Worm (Caenorhabditis elegans) whole organism, L4/young adult: ENCODE measurements around the gene lec-3.

ENCODE experiments used
- W03F9.2 ChIP-seq: fragments of 150-350 bp; optimal IDR thresholded peaks from 2 replicates; lab custom pipeline; 2014; ENCODE audit warnings: missing biosample characterization, missing genetic modification characterization
- dao-5 ChIP-seq: sonication (generic microtip); optimal IDR thresholded peaks from 2 replicates; lab custom pipeline; 2016; ENCODE audit warnings: missing genotype, missing genetic modification characterization, moderate library complexity, missing compliant biosample characterization
- him-1 ChIP-seq: sonication (generic microtip); optimal IDR thresholded peaks from 2 replicates; lab custom pipeline; 2016; ENCODE audit warnings: missing genotype, missing genetic modification reagents, missing genetic modification characterization, missing compliant biosample characterization

lec-3 gene

DNA sequence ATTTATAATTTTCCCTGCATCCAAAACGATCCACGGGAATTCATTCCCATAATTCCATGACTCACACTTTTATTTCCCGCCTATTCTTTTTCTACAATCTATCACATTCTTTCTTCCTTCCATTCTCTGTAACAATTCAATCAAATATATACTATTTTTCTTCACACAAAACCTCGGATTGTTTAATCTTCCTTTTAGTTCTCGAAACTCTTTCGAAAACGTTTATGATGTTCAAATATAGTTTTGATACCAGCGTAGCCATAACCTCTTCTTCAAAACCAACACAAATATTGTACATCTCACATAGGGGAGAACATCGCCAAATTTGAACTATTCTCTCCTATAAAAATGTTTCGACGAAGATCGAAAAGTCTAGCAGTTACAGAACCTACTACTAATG lies at the start of gene lec-3:
lec-3 (plus strand) TSS at position 301 of the 400 bp plus-strand sequence.
- TF ChIP-seq W03F9.2 (tag; lab: Kevin White, UChicago) (no peak), dao-5 (no peak), him-1 (tag; lab: Kevin White, UChicago) (no peak)

DNA sequence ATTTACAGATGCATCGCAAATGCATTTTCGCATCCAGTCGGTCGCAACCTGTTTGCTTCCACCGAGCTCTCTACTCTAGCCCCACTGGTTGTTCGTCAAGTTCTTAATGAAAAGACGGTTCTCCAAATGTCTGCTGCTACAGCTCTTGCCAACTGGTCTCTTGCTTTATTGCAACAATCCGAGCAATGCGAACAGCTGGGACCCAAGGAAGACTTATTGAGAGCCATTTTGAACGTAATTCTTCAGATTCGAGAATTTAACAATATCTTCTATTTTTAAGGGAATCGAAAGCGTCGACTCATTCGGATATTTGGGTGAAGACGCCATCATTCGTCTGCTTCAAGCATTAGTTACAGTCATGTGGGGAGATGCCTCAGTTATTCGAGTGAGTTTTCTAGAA lies 47.7 kb upstream of the lec-3 start:
- TF ChIP-seq dao-5, result no peak
- no peak for TF ChIP-seq him-1 (tag; lab: Kevin White, UChicago)
- TF ChIP-seq W03F9.2 (tag; lab: Kevin White, UChicago), result no peak

DNA sequence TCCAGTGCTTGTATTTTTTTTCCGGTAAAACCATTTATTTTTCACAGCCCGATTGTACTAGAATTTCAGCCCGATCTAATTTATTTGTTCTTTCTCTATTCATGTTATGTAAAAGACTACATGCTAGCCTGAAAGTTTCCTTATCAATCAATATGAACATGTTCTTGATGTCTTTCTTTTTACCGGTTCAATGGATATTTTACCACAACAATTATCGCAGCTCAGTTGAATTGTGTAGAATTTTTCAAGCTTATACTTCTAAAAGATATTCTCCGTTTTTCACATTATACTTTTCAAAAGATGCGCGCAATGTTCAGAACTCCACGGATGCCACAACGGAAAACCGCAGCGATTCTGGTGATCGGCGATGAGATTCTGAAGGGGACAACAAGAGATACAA lies 47.1 kb upstream of the lec-3 start, which contains the start of gene flad-1:
flad-1 (plus strand) TSS at position 301 of the 400 bp plus-strand sequence.
- TF ChIP-seq him-1 (tag; lab: Kevin White, UChicago), result no peak

DNA sequence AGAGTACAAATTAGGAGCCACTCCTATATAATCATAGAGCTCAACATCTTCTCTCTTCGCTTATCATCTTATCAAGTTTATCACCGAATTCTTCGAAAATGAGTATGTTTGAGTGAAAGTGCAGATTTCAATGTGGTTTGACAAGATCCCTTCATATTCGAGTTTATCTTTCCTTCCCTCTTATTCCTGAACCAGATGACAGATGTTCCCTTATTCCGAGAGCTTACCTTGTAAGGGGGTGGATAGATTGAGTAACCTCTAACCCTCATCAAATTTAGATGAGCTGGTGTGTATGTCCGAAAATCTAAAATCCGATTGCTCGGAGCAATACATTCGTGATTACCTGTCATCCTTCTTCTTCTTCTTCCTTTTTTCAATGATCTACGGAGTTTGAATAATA lies 42.2 kb upstream of the lec-3 start:
- no peak for TF ChIP-seq W03F9.2 (tag; lab: Kevin White, UChicago)
- no peak for TF ChIP-seq him-1 (tag; lab: Kevin White, UChicago)
- no peak for TF ChIP-seq dao-5

DNA sequence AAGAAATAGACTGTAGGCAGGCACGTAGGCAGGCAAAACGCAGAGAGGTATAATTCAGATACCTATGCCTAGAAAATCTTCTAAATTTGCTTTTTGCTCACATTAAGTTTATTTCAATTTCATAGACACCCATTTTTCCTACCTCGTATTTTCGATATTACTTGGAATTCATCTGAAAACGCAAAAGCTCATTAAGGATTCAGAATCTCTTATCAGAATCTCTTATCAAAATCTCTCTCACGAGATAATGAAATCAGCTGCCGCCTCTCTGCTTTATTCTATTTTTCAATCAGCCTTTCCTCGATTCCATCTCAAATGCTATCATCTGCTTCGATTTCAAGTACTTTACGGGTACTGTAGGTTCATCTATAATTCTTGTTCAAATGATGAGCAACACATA lies 39.1 kb upstream of the lec-3 start:
- no peak for TF ChIP-seq dao-5
- TF ChIP-seq W03F9.2 (tag; lab: Kevin White, UChicago), result no peak
- no peak for TF ChIP-seq him-1 (tag; lab: Kevin White, UChicago)

DNA sequence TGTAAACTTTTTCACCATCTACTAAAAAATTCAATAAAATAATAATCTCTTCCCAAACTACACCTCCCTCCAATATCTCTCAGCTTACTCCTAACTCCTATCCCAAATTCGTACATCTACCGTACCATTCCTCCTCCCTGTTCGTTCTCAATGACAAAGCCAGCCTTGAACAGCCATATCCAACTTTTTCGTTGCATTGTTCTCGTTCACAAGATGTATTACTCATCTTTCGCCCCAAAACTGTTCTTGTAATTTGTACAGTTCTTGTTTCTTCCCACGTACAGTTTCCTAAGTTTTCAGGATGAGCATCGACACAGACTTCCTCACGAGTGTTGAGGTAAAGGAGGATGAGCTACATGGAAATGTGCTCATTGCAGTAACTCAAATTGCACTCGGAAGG lies 36.0 kb upstream of the lec-3 start, which contains the start of gene egl-43:
egl-43 (plus strand) TSS at position 301 of the 400 bp plus-strand sequence.
- no peak for TF ChIP-seq W03F9.2 (tag; lab: Kevin White, UChicago)
- no peak for TF ChIP-seq dao-5
- TF ChIP-seq him-1 (tag; lab: Kevin White, UChicago), result no peak

DNA sequence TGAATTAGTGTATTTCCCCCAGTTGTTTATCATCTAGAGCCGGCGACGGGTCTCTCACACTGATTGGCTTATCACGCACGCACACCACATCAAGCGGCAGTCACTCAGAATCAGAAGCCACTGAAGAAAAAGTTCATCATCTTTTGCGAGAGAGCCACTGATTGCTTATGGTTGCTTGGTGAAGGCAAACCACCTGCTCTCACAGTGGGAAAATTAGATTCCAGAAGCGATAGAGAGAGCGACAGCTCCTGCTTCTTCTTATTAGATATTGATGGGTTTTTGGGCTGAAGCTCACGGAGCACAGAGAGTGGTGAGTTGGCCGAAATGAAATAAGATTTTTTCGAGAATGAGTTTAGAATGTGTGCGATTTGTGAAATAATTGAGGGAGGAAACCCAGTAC lies 34.8 kb upstream of the lec-3 start:
- TF ChIP-seq him-1 (tag; lab: Kevin White, UChicago), result no peak
- no peak for TF ChIP-seq W03F9.2 (tag; lab: Kevin White, UChicago)
- TF ChIP-seq dao-5, result no peak

DNA sequence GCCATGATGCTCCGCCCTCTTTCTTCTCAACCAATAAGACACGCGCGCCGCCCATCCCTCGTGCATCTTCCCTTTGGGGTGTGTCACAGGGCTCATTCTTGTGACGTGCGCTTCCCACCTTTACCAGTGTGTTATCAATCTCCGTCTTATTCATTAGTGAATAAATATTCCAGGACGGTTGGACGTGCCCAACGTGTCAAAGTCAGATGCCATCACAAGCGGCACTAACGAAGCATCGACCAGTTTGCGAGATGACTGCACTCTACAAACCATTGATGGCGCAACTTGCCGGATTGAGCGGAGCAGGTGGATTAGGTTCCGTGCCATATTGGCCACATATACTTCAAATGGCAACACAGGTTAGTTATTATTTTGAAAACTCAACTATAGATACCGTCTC lies 30.8 kb upstream of the lec-3 start:
- TF ChIP-seq W03F9.2 (tag; lab: Kevin White, UChicago) (no peak), him-1 (tag; lab: Kevin White, UChicago) (no peak), dao-5 (no peak)

DNA sequence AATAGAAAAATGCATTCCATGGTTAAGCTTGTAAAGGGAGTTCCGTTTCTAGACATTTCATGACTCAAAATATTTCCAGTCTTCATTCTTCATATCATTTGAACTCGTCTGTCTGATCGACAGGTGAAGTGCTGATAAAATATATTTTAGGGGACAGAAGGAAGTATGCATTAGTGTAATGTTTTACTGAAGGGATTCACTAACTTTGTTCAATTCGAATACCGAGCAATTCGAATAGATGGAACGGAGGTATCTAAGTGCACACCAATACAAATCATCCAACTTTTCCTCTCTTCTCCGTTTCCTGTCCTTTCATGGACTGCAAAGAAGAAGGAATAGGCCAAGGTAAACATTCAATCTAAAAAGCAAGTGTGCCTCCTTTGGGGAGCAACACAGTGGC lies 27.1 kb upstream of the lec-3 start:
- TF ChIP-seq W03F9.2 (tag; lab: Kevin White, UChicago), result no peak
- TF ChIP-seq him-1 (tag; lab: Kevin White, UChicago), result no peak
- no peak for TF ChIP-seq dao-5

DNA sequence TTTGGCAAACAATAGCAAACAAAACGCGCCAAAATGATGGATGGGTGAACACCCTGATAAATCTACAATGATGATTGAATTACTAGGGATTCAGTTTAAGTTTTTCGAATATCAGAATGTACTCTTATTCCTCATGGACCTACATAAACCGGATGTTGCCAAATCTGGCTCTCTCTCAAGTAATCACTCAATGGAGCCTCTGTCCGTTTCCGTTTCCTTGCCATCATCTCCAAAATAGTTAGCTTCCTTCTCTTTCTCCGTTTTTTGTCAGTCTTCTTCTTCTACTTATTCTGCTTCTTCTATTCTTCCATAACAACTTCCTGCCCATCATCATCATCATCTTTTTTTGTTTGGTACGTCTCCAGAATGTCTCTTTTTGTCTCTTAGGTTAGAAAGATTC lies 25.6 kb upstream of the lec-3 start:
- TF ChIP-seq dao-5 (no peak), him-1 (tag; lab: Kevin White, UChicago) (no peak), W03F9.2 (tag; lab: Kevin White, UChicago) (no peak)

DNA sequence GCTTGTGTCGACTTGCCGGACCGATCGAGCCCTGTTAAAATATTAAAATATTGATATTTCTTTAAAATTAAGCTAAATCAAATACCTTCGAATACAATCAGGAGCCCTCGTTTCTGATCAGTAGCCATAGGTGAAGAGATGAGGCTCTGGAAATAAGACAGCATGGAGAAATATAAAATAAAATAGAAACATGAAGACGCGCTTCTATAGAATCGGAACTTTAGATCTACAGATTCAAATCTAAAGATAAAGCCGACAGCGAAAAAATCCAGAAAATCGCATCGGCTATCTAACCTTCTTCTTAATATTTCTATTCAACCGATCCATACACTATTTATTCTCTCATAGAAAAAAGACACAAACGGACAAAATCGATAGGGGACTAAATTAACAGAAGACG lies 24.0 kb upstream of the lec-3 start, which contains the start of gene dtmk-1:
dtmk-1 (minus strand) TSS at position 146 of the 400 bp plus-strand sequence.
- TF ChIP-seq dao-5 (no peak), W03F9.2 (tag; lab: Kevin White, UChicago) (no peak), him-1 (tag; lab: Kevin White, UChicago) (no peak)

DNA sequence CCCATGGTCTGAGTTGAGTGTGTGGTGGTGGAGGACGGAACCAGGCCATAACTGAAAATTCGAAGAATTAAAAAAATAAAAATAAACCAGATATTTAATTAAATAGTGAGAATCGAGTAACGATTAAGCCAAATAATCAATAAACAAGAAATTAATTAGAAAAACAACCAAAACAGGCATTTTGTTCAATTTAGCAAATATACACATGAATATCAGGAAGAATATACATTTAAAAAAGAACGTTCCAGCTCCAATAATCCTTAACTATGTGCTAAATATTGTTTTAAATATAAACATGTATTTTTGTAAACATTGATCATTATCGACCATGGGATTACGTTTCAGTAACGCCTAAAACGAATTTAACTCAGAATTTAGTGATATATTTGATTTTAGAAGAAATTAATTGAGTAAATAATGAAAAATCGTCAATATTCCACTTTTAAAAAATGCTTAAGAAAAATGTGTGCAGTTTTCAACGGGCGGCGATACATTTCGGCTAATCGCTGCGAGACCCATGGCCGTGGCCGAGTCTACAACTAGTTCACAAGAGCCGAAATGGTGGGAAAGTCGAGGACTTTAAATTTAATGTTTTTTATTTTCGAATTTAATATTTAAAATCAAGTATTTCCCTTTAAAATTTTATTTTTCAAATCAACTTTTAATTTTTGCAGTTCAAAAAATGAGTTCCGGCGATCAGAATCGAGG lies 22.8 kb upstream of the lec-3 start, which contains the start of the genes R53.4 and psf-1:
R53.4 (minus strand) TSS at position 51 of the 708 bp plus-strand sequence.
psf-1 (plus strand) TSS at position 675 of the 708 bp plus-strand sequence.
- peak; percentile 75 for TF ChIP-seq W03F9.2 (tag; lab: Kevin White, UChicago)
- peak; percentile 43 for TF ChIP-seq him-1 (tag; lab: Kevin White, UChicago)
- TF ChIP-seq dao-5, result no peak

DNA sequence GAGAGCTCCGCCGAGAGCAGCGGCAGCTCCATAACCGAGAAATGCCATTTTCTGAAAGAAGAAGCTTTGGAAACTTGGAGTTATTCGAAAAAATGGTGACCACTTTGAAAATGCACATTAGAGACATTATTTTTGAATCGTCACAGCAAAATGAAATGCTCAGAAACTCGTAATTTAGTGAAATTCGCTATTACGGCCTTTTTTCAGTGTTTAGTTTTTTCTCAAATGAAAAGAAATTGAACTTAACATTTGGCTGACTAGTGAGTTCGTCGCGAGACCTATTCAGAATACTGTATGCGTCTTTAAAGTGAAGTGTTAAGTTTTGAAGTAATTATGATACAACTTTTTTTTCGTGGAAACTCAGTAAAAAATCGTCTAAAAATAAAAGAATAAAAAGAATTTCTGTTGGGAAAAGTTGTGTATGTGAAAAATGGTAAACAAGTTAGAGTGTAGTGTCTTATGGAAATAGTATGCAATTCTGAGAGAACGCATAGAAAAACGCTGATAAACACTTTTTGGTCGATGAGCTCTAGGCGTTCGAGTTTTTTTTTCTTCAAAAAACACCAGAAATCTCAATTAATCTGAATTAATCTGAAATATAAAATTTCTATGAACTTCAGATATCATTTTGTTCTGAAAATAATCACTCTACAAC lies 20.3 kb upstream of the lec-3 start, which contains the start of gene R53.5:
R53.5 (minus strand) TSS at position 51 of the 655 bp plus-strand sequence.
- no peak for TF ChIP-seq W03F9.2 (tag; lab: Kevin White, UChicago)
- no peak for TF ChIP-seq him-1 (tag; lab: Kevin White, UChicago)
- no peak for TF ChIP-seq dao-5

DNA sequence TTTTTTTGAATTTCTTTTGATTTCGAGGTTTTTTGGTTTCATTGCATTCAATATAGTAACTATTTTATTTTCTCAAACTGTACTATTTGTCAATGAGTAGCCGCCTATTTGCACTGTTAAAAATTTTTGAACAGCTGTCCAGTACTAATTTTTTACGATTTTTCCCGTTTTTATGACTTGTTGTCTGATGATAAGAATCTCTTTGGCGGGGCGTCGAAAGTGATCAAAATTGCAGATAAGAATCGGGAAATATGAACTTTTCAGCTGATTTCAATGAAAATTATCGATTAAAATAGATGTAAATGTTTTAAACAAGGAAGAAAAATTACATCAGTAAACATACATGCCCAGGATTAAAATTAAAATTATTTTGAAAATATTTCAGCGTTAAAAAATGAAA lies 16.7 kb upstream of the lec-3 start:
- TF ChIP-seq him-1 (tag; lab: Kevin White, UChicago) (no peak), W03F9.2 (tag; lab: Kevin White, UChicago) (no peak), dao-5 (no peak)
